Worm (Caenorhabditis elegans) whole organism, young adult: ENCODE results near the gene arv-1.

ENCODE experiments used
- B0261.1 ChIP-seq: sonication (generic microtip); optimal IDR thresholded peaks from 2 replicates; lab custom pipeline; 2016; ENCODE audit warnings: mild to moderate bottlenecking, missing genetic modification characterization, moderate library complexity, missing compliant biosample characterization
- B0336.3 ChIP-seq: fragments of 200-800 bp; sonication (Bioruptor generic); IDR thresholded peaks from 2 replicates; pipeline ENCODE4 v1.3.6; 2022; ENCODE audit warnings: missing genetic modification characterization, missing compliant biosample characterization
- F22D6.2 ChIP-seq: sonication (generic microtip); optimal IDR thresholded peaks from 2 replicates; lab custom pipeline; 2016; ENCODE audit warnings: mild to moderate bottlenecking, missing genetic modification characterization, missing compliant biosample characterization
- F39B2.1 ChIP-seq: fragments of 200-800 bp; sonication (Bioruptor generic); IDR thresholded peaks from 2 replicates; pipeline ENCODE4 v1.3.6; 2022; ENCODE audit warnings: missing genetic modification reagents, missing genetic modification characterization, missing compliant biosample characterization
- F57C9.4 ChIP-seq: sonication (generic microtip); optimal IDR thresholded peaks from 2 replicates; lab custom pipeline; 2017; ENCODE audit warnings: mild to moderate bottlenecking, missing genetic modification characterization, missing compliant biosample characterization
- K11D2.4 ChIP-seq: fragments of 200-800 bp; sonication (Bioruptor generic); IDR thresholded peaks from 2 replicates; pipeline ENCODE4 v1.3.6; 2022; ENCODE audit warnings: missing genetic modification reagents, missing genetic modification characterization, missing compliant biosample characterization
- Y53F4B.3 ChIP-seq: fragments of 200-800 bp; sonication (Bioruptor generic); IDR thresholded peaks from 2 replicates; pipeline ENCODE4 v1.3.6; 2022; ENCODE audit warnings: missing genetic modification reagents, missing genetic modification characterization, missing compliant biosample characterization
- Y53G8AR.9 ChIP-seq: fragments of 200-800 bp; sonication (Bioruptor generic); conservative IDR thresholded peaks from 2 replicates; pipeline ENCODE4 v1.3.6; 2022; ENCODE audit warnings: missing genetic modification reagents, missing genetic modification characterization, missing compliant biosample characterization
- bed-2 ChIP-seq: fragments of 200-800 bp; sonication (Bioruptor generic); IDR thresholded peaks from 2 replicates; pipeline ENCODE4 v1.3.6; 2022; ENCODE audit warnings: missing genetic modification reagents, missing genetic modification characterization, missing compliant biosample characterization
- ccch-3 ChIP-seq: fragments of 200-800 bp; sonication (Bioruptor generic); optimal IDR thresholded peaks from 2 replicates; lab custom pipeline; 2018; ENCODE audit warnings: mild to moderate bottlenecking, missing genetic modification characterization, missing compliant biosample characterization
- dox-1 ChIP-seq: fragments of 200-800 bp; sonication (Bioruptor generic); IDR thresholded peaks from 2 replicates; pipeline ENCODE4 v1.3.6; 2022; ENCODE audit warnings: missing genetic modification reagents, missing genetic modification characterization, missing compliant biosample characterization
- hlh-12 ChIP-seq: sonication (generic microtip); optimal IDR thresholded peaks from 2 replicates; lab custom pipeline; 2016; ENCODE audit warnings: missing genetic modification characterization, missing compliant biosample characterization
- hsf-1 ChIP-seq: fragments of 200-800 bp; sonication (Bioruptor generic); IDR thresholded peaks from 2 replicates; pipeline ENCODE4 v1.3.6; 2022; ENCODE audit warnings: missing genetic modification reagents, missing genetic modification characterization, missing compliant biosample characterization
- let-526 ChIP-seq: fragments of 200-800 bp; sonication (Bioruptor generic); IDR thresholded peaks from 2 replicates; pipeline ENCODE4 v1.3.6; 2022; ENCODE audit warnings: missing genetic modification reagents, missing genetic modification characterization, missing compliant biosample characterization
- lin-35 ChIP-seq, 3 experiments: fragments of 150-350 bp in 2 of 3; sonication (generic microtip) in 1 of 3; optimal IDR thresholded peaks; 2 replicates each; lab custom pipeline; 2014 to 2018; ENCODE audit warnings: missing biosample characterization in 3 of 3, missing genetic modification characterization in 3 of 3, missing genetic modification reagents in 3 of 3
- lin-40 ChIP-seq: sonication (generic microtip); optimal IDR thresholded peaks from 2 replicates; lab custom pipeline; 2016; ENCODE audit warnings: missing genetic modification characterization, mild to moderate bottlenecking, missing compliant biosample characterization, missing genotype, missing genetic modification reagents
- lir-1 ChIP-seq: fragments of 200-800 bp; sonication (Bioruptor generic); conservative IDR thresholded peaks from 2 replicates; pipeline ENCODE4 v1.3.6; 2022; ENCODE audit warnings: missing genetic modification reagents, missing genetic modification characterization, missing compliant biosample characterization
- lsy-27 ChIP-seq: sonication (generic microtip); optimal IDR thresholded peaks from 2 replicates; lab custom pipeline; 2017; ENCODE audit warnings: missing genetic modification characterization, mild to moderate bottlenecking, missing compliant biosample characterization, antibody characterized with exemption, missing genotype, borderline replicate concordance; ENCODE audit not compliant: insufficient read depth
- mes-4 ChIP-seq: sonication (generic microtip); optimal IDR thresholded peaks from 2 replicates; lab custom pipeline; 2016; ENCODE audit warnings: missing genotype, missing genetic modification characterization, missing compliant biosample characterization
- nfya-1 ChIP-seq: sonication (generic microtip); optimal IDR thresholded peaks from 2 replicates; lab custom pipeline; 2017; ENCODE audit warnings: antibody characterized with exemption, missing compliant biosample characterization, missing genetic modification characterization, borderline replicate concordance; ENCODE audit not compliant: insufficient read depth
- nhr-27 ChIP-seq: fragments of 200-800 bp; sonication (Bioruptor generic); optimal IDR thresholded peaks from 2 replicates; lab custom pipeline; 2018; ENCODE audit warnings: mild to moderate bottlenecking, missing genetic modification characterization, moderate library complexity, missing compliant biosample characterization
- nhr-80 ChIP-seq: sonication (generic microtip); optimal IDR thresholded peaks from 2 replicates; lab custom pipeline; 2016; ENCODE audit warnings: missing genetic modification characterization, missing compliant biosample characterization
- nhr-90 ChIP-seq: sonication (generic microtip); optimal IDR thresholded peaks from 2 replicates; lab custom pipeline; 2016; ENCODE audit warnings: missing genotype, mild to moderate bottlenecking, missing genetic modification characterization, missing compliant biosample characterization
- pbrm-1 ChIP-seq: fragments of 200-800 bp; sonication (Bioruptor generic); IDR thresholded peaks from 2 replicates; pipeline ENCODE4 v1.3.6; 2022; ENCODE audit warnings: missing genetic modification reagents, missing genetic modification characterization, missing compliant biosample characterization
- pha-4 ChIP-seq: fragments of 150-350 bp; sonication (generic microtip); optimal IDR thresholded peaks from 2 replicates; lab custom pipeline; 2014; ENCODE audit warnings: missing biosample characterization, missing genetic modification reagents, missing genetic modification characterization
- rcor-1 ChIP-seq: fragments of 200-800 bp; sonication (Bioruptor generic); IDR thresholded peaks from 2 replicates; pipeline ENCODE4 v1.3.6; 2022; ENCODE audit warnings: missing genetic modification reagents, missing genetic modification characterization, missing compliant biosample characterization
- repo-1 ChIP-seq: sonication (generic microtip); optimal IDR thresholded peaks from 2 replicates; lab custom pipeline; 2017; ENCODE audit warnings: mild to moderate bottlenecking, missing genetic modification characterization, missing compliant biosample characterization
- snpc-1.3 ChIP-seq: sonication (generic microtip); optimal IDR thresholded peaks from 2 replicates; lab custom pipeline; 2017; ENCODE audit warnings: missing genetic modification characterization, mild to moderate bottlenecking, missing compliant biosample characterization, antibody characterized with exemption, moderate library complexity, missing genotype, missing genetic modification reagents; ENCODE audit not compliant: insufficient read depth
- snpc-3.4 ChIP-seq: sonication (generic microtip); optimal IDR thresholded peaks from 2 replicates; lab custom pipeline; 2017; ENCODE audit warnings: missing genetic modification characterization, mild to moderate bottlenecking, missing compliant biosample characterization, antibody characterized with exemption, moderate library complexity, missing genotype, missing genetic modification reagents
- sptf-2 ChIP-seq: fragments of 200-800 bp; sonication (Bioruptor generic); optimal IDR thresholded peaks from 2 replicates; lab custom pipeline; 2018; ENCODE audit warnings: mild to moderate bottlenecking, missing genetic modification characterization, missing compliant biosample characterization
- unc-62 ChIP-seq: fragments of 150-350 bp; optimal IDR thresholded peaks from 2 replicates; lab custom pipeline; 2014; ENCODE audit warnings: missing biosample characterization, missing genetic modification reagents, missing genetic modification characterization
- ztf-22 ChIP-seq: fragments of 200-800 bp; sonication (Bioruptor generic); optimal IDR thresholded peaks from 2 replicates; lab custom pipeline; 2018; ENCODE audit warnings: mild to moderate bottlenecking, missing genetic modification characterization, moderate library complexity, missing compliant biosample characterization
- ztf-25 ChIP-seq: fragments of 200-800 bp; sonication (Bioruptor generic); IDR thresholded peaks from 2 replicates; pipeline ENCODE4 v1.3.6; 2022; ENCODE audit warnings: missing genetic modification reagents, missing genetic modification characterization, missing compliant biosample characterization
- ztf-3 ChIP-seq: fragments of 200-800 bp; sonication (Bioruptor generic); optimal IDR thresholded peaks from 2 replicates; lab custom pipeline; 2018; ENCODE audit warnings: mild to moderate bottlenecking, missing genetic modification characterization, missing compliant biosample characterization

Gene arv-1

DNA sequence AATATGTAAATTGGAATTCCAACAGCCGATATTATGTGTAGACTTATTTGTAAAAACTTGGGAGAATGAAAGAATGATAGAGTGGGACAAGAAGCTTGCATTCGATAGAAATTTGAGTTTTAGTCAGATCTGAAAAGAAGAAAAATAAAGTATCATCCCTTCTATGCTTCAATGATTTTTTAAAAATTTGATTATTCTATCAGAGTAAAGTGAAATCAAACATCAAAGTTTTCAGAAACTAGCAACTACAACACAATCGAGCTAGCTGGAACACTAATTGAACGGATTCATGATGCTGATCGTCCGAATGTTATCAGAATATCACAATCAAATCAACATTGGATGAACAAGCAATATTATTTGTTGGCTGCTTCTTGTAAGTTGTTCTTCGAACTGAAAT is 26.4 kb upstream of the arv-1 start, which contains the start of gene srh-135:
Gene srh-135, minus strand, starts transcription at position 101 of the 400 bp plus-strand sequence.
- TF ChIP-seq ztf-3 (GFP tag; lab: Kevin White, UChicago) (no peak), pha-4 (tag; lab: Kevin White, UChicago) (no peak), ztf-22 (GFP tag; lab: Kevin White, UChicago) (no peak), K11D2.4 (no peak), let-526 (GFP tag; lab: Robert Waterston, UW) (no peak), ztf-25 (GFP tag; lab: Robert Waterston, UW) (no peak), F22D6.2 (tag; lab: Kevin White, UChicago) (no peak), snpc-3.4 (tag; lab: Kevin White, UChicago) (no peak)

ce11 chrII:10222577-10222976 is 22.0 kb upstream of the arv-1 start, which contains the start of gene plc-3:
plc-3 (plus strand) TSS chrII:10222877.
- TF ChIP-seq lin-35 (GFP tag; optimal IDR thresholded peaks at IDR 0.05; lab: Kevin White, UChicago): no peak
- no peak for TF ChIP-seq lin-40 (tag; lab: Kevin White, UChicago)
- TF ChIP-seq, all 124 proteins: peak for 0

- no peak for TF ChIP-seq nhr-27 (tag; lab: Kevin White, UChicago)
- no peak for TF ChIP-seq F22D6.2 (tag; lab: Kevin White, UChicago)
- no peak for TF ChIP-seq nhr-90
- TF ChIP-seq nhr-80 (tag; lab: Kevin White, UChicago): peak; percentile 86
- TF ChIP-seq dox-1: peak; percentile 37; the same call in 1 of the 2 replicates
- TF ChIP-seq bed-2 (GFP tag; lab: Robert Waterston, UW): no peak
- TF ChIP-seq F57C9.4 (tag; lab: Kevin White, UChicago): no peak
- no peak for TF ChIP-seq snpc-1.3 (tag; lab: Kevin White, UChicago)
- TF ChIP-seq lsy-27 (tag; lab: Kevin White, UChicago): no peak
- no peak for TF ChIP-seq rcor-1 (GFP tag; lab: Robert Waterston, UW)
- no peak for TF ChIP-seq hlh-12 (tag; lab: Kevin White, UChicago)
- no peak for TF ChIP-seq lir-1 (GFP tag; lab: Robert Waterston, UW)
- TF ChIP-seq ccch-3 (GFP tag; lab: Kevin White, UChicago): no peak
- no peak for TF ChIP-seq F39B2.1 (GFP tag; lab: Robert Waterston, UW)
- TF ChIP-seq nfya-1: no peak
- TF ChIP-seq lin-35 (GFP tag; optimal IDR thresholded peaks at IDR 0.05; lab: Kevin White, UChicago): no peak
These were observed 21.0 kb upstream of the arv-1 start for ce11 chrII:10221627-10222026.

ce11 chrII:10220631-10221030 is 20.0 kb upstream of the arv-1 start:
- TF ChIP-seq pha-4 (tag; lab: Kevin White, UChicago): no peak
- TF ChIP-seq repo-1 (tag; lab: Kevin White, UChicago): no peak
- TF ChIP-seq lir-1 (GFP tag; lab: Robert Waterston, UW): no peak
- no peak for TF ChIP-seq hsf-1 (GFP tag; lab: Robert Waterston, UW)
- TF ChIP-seq Y53G8AR.9 (GFP tag; lab: Robert Waterston, UW): no peak
- no peak for TF ChIP-seq Y53F4B.3 (GFP tag; lab: Robert Waterston, UW)
- TF ChIP-seq mes-4 (tag; lab: Kevin White, UChicago): no peak
- no peak for TF ChIP-seq nhr-27 (tag; lab: Kevin White, UChicago)
- no peak for TF ChIP-seq pbrm-1 (GFP tag; lab: Robert Waterston, UW)
- no peak for TF ChIP-seq B0336.3

ce11 chrII:10218171-10218570 is 17.5 kb upstream of the arv-1 start, which contains the start of gene ref-1:
ref-1 (plus strand) TSS chrII:10218471.
- no peak for TF ChIP-seq unc-62 (GFP tag; lab: Kevin White, UChicago)
- no peak for TF ChIP-seq B0261.1 (tag; lab: Kevin White, UChicago)
- TF ChIP-seq sptf-2 (GFP tag; lab: Kevin White, UChicago): no peak
